Fruit fly (Drosophila melanogaster): ENCODE data around the gene ChLD3.

The ChLD3 gene

dm6 chr2L:16720707-16721700, 17.6 kb upstream of the ChLD3 start (continued):
- TF ChIP-seq CG14710 (tag; optimal IDR thresholded peaks at IDR 0.05), result peak; percentile 93
- TF ChIP-seq CG12299 (tag; optimal IDR thresholded peaks at IDR 0.05), result peak; percentile 78
- peak; percentile 49; the same call in 1 of the 2 replicates for TF ChIP-seq Dip2 (GFP tag; IDR thresholded peaks at IDR 0.05)
- peak; percentile 78 for TF ChIP-seq CG3065 (GFP tag; optimal IDR thresholded peaks at IDR 0.05)
- peak; percentile 86 for TF ChIP-seq NFAT (GFP tag; IDR thresholded peaks at IDR 0.05)
- TF ChIP-seq CG30020 (tag; optimal IDR thresholded peaks at IDR 0.05), result peak; percentile 60
- peak; percentile 73 for TF ChIP-seq CG3838 (GFP tag; optimal IDR thresholded peaks at IDR 0.05)
- peak; percentile 95 for TF ChIP-seq CG18262 (tag; optimal IDR thresholded peaks at IDR 0.05)
- TF ChIP-seq Sry-β (GFP tag; optimal IDR thresholded peaks at IDR 0.05), result peak; percentile 30
- no peak; the same call in 1 of the 2 replicates for TF ChIP-seq amos (GFP tag; IDR thresholded peaks at IDR 0.05; ENCODE audit: partially characterized antibody)
- no peak for TF ChIP-seq ab (GFP tag; optimal IDR thresholded peaks at IDR 0.05)
- TF ChIP-seq CG18599 (GFP tag; optimal IDR thresholded peaks at IDR 0.05), result peak; percentile 92
- no peak for TF ChIP-seq Dref (GFP tag; IDR thresholded peaks at IDR 0.05)
- TF ChIP-seq GATAe (GFP tag; conservative IDR thresholded peaks at IDR 0.05), result peak; percentile 77
- no peak for TF ChIP-seq Hey (tag; optimal IDR thresholded peaks at IDR 0.05)
- peak; percentile 95 for TF ChIP-seq Asciz (GFP tag; optimal IDR thresholded peaks at IDR 0.05)
- peak; percentile 90 for TF ChIP-seq lmd (GFP tag; IDR thresholded peaks at IDR 0.05)
- TF ChIP-seq PHDP (tag; optimal IDR thresholded peaks at IDR 0.05), result peak; percentile 82
- TF ChIP-seq grn (GFP tag; optimal IDR thresholded peaks at IDR 0.05), result peak; percentile 55
- TF ChIP-seq fd3F (GFP tag; optimal IDR thresholded peaks at IDR 0.05), result peak; percentile 88
- TF ChIP-seq CG15011 (GFP tag; optimal IDR thresholded peaks at IDR 0.05), result peak; percentile 91
- peak; percentile 71 for TF ChIP-seq CG9437 (GFP tag; optimal IDR thresholded peaks at IDR 0.05)
- no peak for TF ChIP-seq MESR4 (GFP tag; optimal IDR thresholded peaks at IDR 0.05)
- TF ChIP-seq dmrt99B (tag; optimal IDR thresholded peaks at IDR 0.05), result peak; percentile 96
- TF ChIP-seq crol (GFP tag; IDR thresholded peaks at IDR 0.05), result peak; percentile 31
- peak; percentile 87 for TF ChIP-seq slou (GFP tag; optimal IDR thresholded peaks at IDR 0.05)
- peak in 1 of 2 experiments; percentile 94 for TF ChIP-seq Eip74EF (GFP tag; optimal IDR thresholded peaks at IDR 0.05)
- peak; percentile 22 for TF ChIP-seq vfl (GFP tag; optimal IDR thresholded peaks at IDR 0.05)
- TF ChIP-seq CG13775 (GFP tag; optimal IDR thresholded peaks at IDR 0.05), result peak; percentile 77
- peak; percentile 87 for TF ChIP-seq CG2875 (GFP tag; optimal IDR thresholded peaks at IDR 0.05)
- peak; percentile 60 for TF ChIP-seq Vsx1 (GFP tag; optimal IDR thresholded peaks at IDR 0.05)
- TF ChIP-seq Scr (GFP tag; IDR thresholded peaks at IDR 0.05; ENCODE audit: partially characterized antibody), result no peak
- TF ChIP-seq CG10209 (GFP tag; optimal IDR thresholded peaks at IDR 0.05), result peak; percentile 84
- TF ChIP-seq CG9727 (GFP tag; optimal IDR thresholded peaks at IDR 0.05), result peak; percentile 97
- TF ChIP-seq CoRest (tag; optimal IDR thresholded peaks at IDR 0.05), result peak; percentile 93
- TF ChIP-seq CG12104 (GFP tag; optimal IDR thresholded peaks at IDR 0.05), result peak; percentile 90
- TF ChIP-seq CG4730 (GFP tag; IDR thresholded peaks at IDR 0.05), result peak; percentile 94
- TF ChIP-seq CG7839 (tag; optimal IDR thresholded peaks at IDR 0.05), result peak; percentile 94
- TF ChIP-seq Dp (GFP tag; optimal IDR thresholded peaks at IDR 0.05), result no peak
- peak; percentile 68 for TF ChIP-seq Lhr (GFP tag; optimal IDR thresholded peaks at IDR 0.05)
- TF ChIP-seq chm (GFP tag; IDR thresholded peaks at IDR 0.05), result peak; percentile 94
- TF ChIP-seq Nf-YA (GFP tag; IDR thresholded peaks at IDR 0.05), result peak; percentile 89
- TF ChIP-seq Fer3 (tag; optimal IDR thresholded peaks at IDR 0.05), result peak; percentile 94
- TF ChIP-seq pfk (GFP tag; optimal IDR thresholded peaks at IDR 0.05), result no peak
- TF ChIP-seq h (optimal IDR thresholded peaks at IDR 0.05), result no peak
- TF ChIP-seq dm (GFP tag; optimal IDR thresholded peaks at IDR 0.05), result peak; percentile 21
- TF ChIP-seq tna (GFP tag; IDR thresholded peaks at IDR 0.05; ENCODE audit: partially characterized antibody), result peak; percentile 10; the same call in 1 of the 2 replicates

Measured in whole organism, embryonic.